Worm (Caenorhabditis elegans) whole organism, young adult: ENCODE measurements around the gene D1044.4.

Source experiments
- C06A6.2 ChIP-seq: fragments of 200-800 bp; sonication (Bioruptor generic); conservative IDR thresholded peaks from 2 replicates; pipeline ENCODE4 v1.3.6; 2022; ENCODE audit warnings: missing genetic modification characterization, missing compliant biosample characterization
- C17E4.6 ChIP-seq: fragments of 200-800 bp; sonication (Bioruptor generic); IDR thresholded peaks from 2 replicates; pipeline ENCODE4 v1.3.6; 2022; ENCODE audit warnings: missing genetic modification reagents, missing genetic modification characterization, missing compliant biosample characterization
- F52B5.7 ChIP-seq: sonication (generic microtip); optimal IDR thresholded peaks from 2 replicates; lab custom pipeline; 2016; ENCODE audit warnings: mild to moderate bottlenecking, missing genetic modification characterization, missing compliant biosample characterization
- F57C9.4 ChIP-seq: sonication (generic microtip); optimal IDR thresholded peaks from 2 replicates; lab custom pipeline; 2017; ENCODE audit warnings: mild to moderate bottlenecking, missing genetic modification characterization, missing compliant biosample characterization
- T26A5.8 ChIP-seq: sonication (generic microtip); optimal IDR thresholded peaks from 2 replicates; lab custom pipeline; 2016; ENCODE audit warnings: missing genetic modification characterization, missing compliant biosample characterization
- ama-1 ChIP-seq, 3 experiments: fragments of 150-350 bp in 1 of 3; sonication (generic microtip) in 2 of 3; optimal IDR thresholded peaks; 2 replicates each; lab custom pipeline; 2014 to 2018; ENCODE audit warnings: missing biosample characterization in 2 of 3, missing genetic modification characterization in 2 of 3, missing genetic modification reagents in 2 of 3
- athp-1 ChIP-seq: sonication (generic microtip); optimal IDR thresholded peaks from 2 replicates; lab custom pipeline; 2017; ENCODE audit warnings: mild to moderate bottlenecking, missing genetic modification characterization, missing compliant biosample characterization
- bed-2 ChIP-seq: fragments of 200-800 bp; sonication (Bioruptor generic); IDR thresholded peaks from 2 replicates; pipeline ENCODE4 v1.3.6; 2022; ENCODE audit warnings: missing genetic modification reagents, missing genetic modification characterization, missing compliant biosample characterization
- cebp-1 ChIP-seq, 2 experiments: fragments of 200-800 bp in 1 of 2; sonication (Bioruptor generic) in 1 of 2; sonication (generic microtip) in 1 of 2; IDR thresholded peaks in 1 of 2; optimal IDR thresholded peaks in 1 of 2; 2 replicates each; pipeline versions ENCODE4 v1.3.6 to Lab custom; 2017 to 2022; ENCODE audit warnings: missing compliant biosample characterization in 2 of 2, missing genetic modification characterization in 2 of 2, mild to moderate bottlenecking in 1 of 2, missing genetic modification reagents in 1 of 2, moderate library complexity in 1 of 2
- ceh-100 ChIP-seq: fragments of 200-800 bp; sonication (Bioruptor generic); IDR thresholded peaks from 2 replicates; pipeline ENCODE4 v1.3.6; 2022; ENCODE audit warnings: missing genetic modification reagents, missing genetic modification characterization, missing compliant biosample characterization
- ceh-58 ChIP-seq: fragments of 200-800 bp; sonication (Bioruptor generic); IDR thresholded peaks from 2 replicates; pipeline ENCODE4 v1.3.6; 2022; ENCODE audit warnings: missing genetic modification characterization, missing compliant biosample characterization
- chd-7 ChIP-seq: sonication (generic microtip); optimal IDR thresholded peaks from 2 replicates; lab custom pipeline; 2016; ENCODE audit warnings: mild to moderate bottlenecking, missing genetic modification characterization, moderate library complexity, missing compliant biosample characterization
- gei-17 ChIP-seq: fragments of 200-800 bp; sonication (Bioruptor generic); optimal IDR thresholded peaks from 2 replicates; lab custom pipeline; 2018; ENCODE audit warnings: mild to moderate bottlenecking, missing genetic modification characterization, missing compliant biosample characterization
- hlh-12 ChIP-seq: sonication (generic microtip); optimal IDR thresholded peaks from 2 replicates; lab custom pipeline; 2016; ENCODE audit warnings: missing genetic modification characterization, missing compliant biosample characterization
- lin-26 ChIP-seq: fragments of 200-800 bp; sonication (Bioruptor generic); IDR thresholded peaks from 2 replicates; pipeline ENCODE4 v1.3.6; 2022; ENCODE audit warnings: missing genetic modification reagents, missing genetic modification characterization, missing compliant biosample characterization
- lin-54 ChIP-seq: fragments of 200-800 bp; sonication (Bioruptor generic); optimal IDR thresholded peaks from 2 replicates; lab custom pipeline; 2018; ENCODE audit warnings: mild to moderate bottlenecking, missing genetic modification characterization, missing compliant biosample characterization
- lir-1 ChIP-seq: fragments of 200-800 bp; sonication (Bioruptor generic); conservative IDR thresholded peaks from 2 replicates; pipeline ENCODE4 v1.3.6; 2022; ENCODE audit warnings: missing genetic modification reagents, missing genetic modification characterization, missing compliant biosample characterization
- lsl-1 ChIP-seq: fragments of 200-800 bp; sonication (Bioruptor generic); optimal IDR thresholded peaks from 2 replicates; lab custom pipeline; 2018; ENCODE audit warnings: mild to moderate bottlenecking, missing genetic modification characterization, moderate library complexity, missing compliant biosample characterization
- madf-3 ChIP-seq: fragments of 200-800 bp; sonication (Bioruptor generic); IDR thresholded peaks from 2 replicates; pipeline ENCODE4 v1.3.6; 2022; ENCODE audit warnings: missing genetic modification reagents, missing genetic modification characterization, missing compliant biosample characterization
- mcd-1 ChIP-seq: fragments of 200-800 bp; sonication (Bioruptor generic); IDR thresholded peaks from 2 replicates; pipeline ENCODE4 v1.3.6; 2022; ENCODE audit warnings: missing genetic modification reagents, missing genetic modification characterization, missing compliant biosample characterization
- nhr-80 ChIP-seq: sonication (generic microtip); optimal IDR thresholded peaks from 2 replicates; lab custom pipeline; 2016; ENCODE audit warnings: missing genetic modification characterization, missing compliant biosample characterization
- nhr-90 ChIP-seq: sonication (generic microtip); optimal IDR thresholded peaks from 2 replicates; lab custom pipeline; 2016; ENCODE audit warnings: missing genotype, mild to moderate bottlenecking, missing genetic modification characterization, missing compliant biosample characterization
- repo-1 ChIP-seq: sonication (generic microtip); optimal IDR thresholded peaks from 2 replicates; lab custom pipeline; 2017; ENCODE audit warnings: mild to moderate bottlenecking, missing genetic modification characterization, missing compliant biosample characterization
- sdz-38 ChIP-seq: sonication (generic microtip); optimal IDR thresholded peaks from 2 replicates; lab custom pipeline; 2016; ENCODE audit warnings: missing genotype, missing genetic modification characterization, missing compliant biosample characterization
- snpc-3.4 ChIP-seq: sonication (generic microtip); optimal IDR thresholded peaks from 2 replicates; lab custom pipeline; 2017; ENCODE audit warnings: missing genetic modification characterization, mild to moderate bottlenecking, missing compliant biosample characterization, antibody characterized with exemption, moderate library complexity, missing genotype, missing genetic modification reagents
- tbp1 ChIP-seq: fragments of 200-800 bp; sonication (Bioruptor generic); optimal IDR thresholded peaks from 2 replicates; lab custom pipeline; 2018; ENCODE audit warnings: mild to moderate bottlenecking, missing genetic modification characterization, missing compliant biosample characterization
- tlf-1 ChIP-seq: fragments of 200-800 bp; sonication (Bioruptor generic); optimal IDR thresholded peaks from 2 replicates; lab custom pipeline; 2018; ENCODE audit warnings: mild to moderate bottlenecking, missing genetic modification characterization, missing compliant biosample characterization
- unc-130 ChIP-seq: sonication (generic microtip); optimal IDR thresholded peaks from 2 replicates; lab custom pipeline; 2016; ENCODE audit warnings: missing genetic modification reagents, missing genetic modification characterization, missing compliant biosample characterization
- unc-62 ChIP-seq: fragments of 150-350 bp; optimal IDR thresholded peaks from 2 replicates; lab custom pipeline; 2014; ENCODE audit warnings: missing biosample characterization, missing genetic modification reagents, missing genetic modification characterization
- xnd-1 ChIP-seq: sonication (generic microtip); optimal IDR thresholded peaks from 2 replicates; lab custom pipeline; 2016; ENCODE audit warnings: missing genotype, missing genetic modification reagents, missing genetic modification characterization, missing compliant biosample characterization
- ztf-26 ChIP-seq: sonication (generic microtip); optimal IDR thresholded peaks from 2 replicates; lab custom pipeline; 2017; ENCODE audit warnings: missing genetic modification characterization, missing compliant biosample characterization
- ztf-6 ChIP-seq: fragments of 200-800 bp; sonication (Bioruptor generic); IDR thresholded peaks from 2 replicates; pipeline ENCODE4 v1.3.6; 2022; ENCODE audit warnings: missing genetic modification reagents, missing genetic modification characterization, missing compliant biosample characterization

The D1044.4 gene

DNA sequence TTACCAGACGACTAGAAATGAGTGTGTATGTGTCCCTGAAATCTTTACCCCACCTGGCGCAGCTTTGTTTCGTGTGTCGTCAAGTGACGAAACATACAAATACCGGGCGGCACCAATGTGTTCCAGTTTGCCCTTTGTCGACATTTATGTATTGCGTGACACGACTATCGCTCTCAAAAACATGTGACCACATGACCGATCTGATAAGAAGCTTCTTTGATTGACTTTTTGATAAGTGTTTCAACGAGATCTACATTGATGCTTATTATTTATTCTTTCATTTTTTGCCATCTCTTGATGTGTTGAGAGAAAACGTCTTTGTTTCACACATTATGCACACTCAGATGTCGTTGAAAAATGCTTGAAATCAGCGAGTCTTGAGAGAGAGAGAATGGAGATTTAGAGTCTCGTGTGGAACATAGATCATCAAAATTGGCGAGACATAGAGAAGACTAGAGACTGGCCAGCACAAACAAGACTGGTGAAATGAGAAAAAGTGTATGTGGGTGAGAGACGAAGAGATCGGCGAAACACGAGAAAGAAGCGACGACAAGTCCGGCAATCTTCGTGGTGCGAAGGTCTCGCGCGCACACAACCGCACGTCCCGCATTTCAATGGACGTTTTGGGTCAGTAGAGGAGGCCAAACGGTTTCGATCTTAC is 18.8 kb downstream of the D1044.4 start (continued):
- TF ChIP-seq bed-2, result no peak
- TF ChIP-seq ceh-58 (GFP tag; lab: Robert Waterston, UW), result no peak
- TF ChIP-seq, all 124 proteins: peak for 25

DNA sequence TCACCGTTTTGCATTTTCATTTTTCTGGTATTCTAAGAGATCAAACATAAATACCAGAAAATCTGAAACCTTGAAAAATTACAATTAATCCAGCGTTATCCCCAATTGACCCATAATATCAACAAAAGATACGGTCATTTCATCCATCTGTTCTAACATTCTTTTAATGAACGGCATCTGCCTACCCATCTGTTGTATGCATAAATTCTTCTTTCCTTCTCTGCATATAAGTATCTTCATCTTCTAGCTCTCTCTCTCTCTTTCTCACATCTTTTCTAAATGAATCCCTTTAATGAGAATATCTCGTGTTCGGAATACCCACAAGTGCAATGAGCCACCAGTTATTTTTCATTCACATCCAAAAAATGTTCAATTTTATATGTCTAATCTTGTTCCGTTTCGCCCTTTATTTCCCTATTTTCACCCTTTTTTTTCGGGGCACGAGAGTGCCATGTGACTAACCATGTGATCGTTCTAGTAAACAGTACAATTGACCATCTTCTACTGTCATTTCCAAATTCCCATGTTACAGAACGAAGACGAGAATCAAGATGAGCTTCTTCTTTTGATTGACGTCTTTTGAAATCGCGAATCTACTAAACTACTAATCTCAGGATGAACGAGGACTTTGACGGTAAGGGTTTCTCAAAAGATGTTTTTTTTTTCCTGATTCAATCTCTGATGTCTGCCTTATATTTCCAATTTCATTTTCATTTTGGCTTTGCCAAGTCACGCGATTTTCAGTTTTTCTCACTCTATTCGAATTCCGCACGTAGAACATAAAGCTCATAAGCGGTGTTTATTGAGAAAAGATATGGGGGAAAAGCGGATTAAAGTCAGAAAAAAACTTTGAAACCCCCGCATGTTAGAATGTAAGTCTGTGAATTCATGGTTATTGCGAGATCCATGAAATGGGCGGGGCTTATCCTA is 20.2 kb downstream of the D1044.4 start, which contains the start of gene R02F2.1:
R02F2.1 (plus strand) TSS at position 528 of the 930 bp plus-strand sequence.
- TF ChIP-seq C06A6.2 (GFP tag; lab: Robert Waterston, UW) (no peak), nhr-90 (no peak), ztf-26 (tag; lab: Kevin White, UChicago) (peak; percentile 39), repo-1 (tag; lab: Kevin White, UChicago) (no peak), nhr-80 (peak; percentile 18), lir-1 (no peak), unc-130 (GFP tag; lab: Kevin White, UChicago) (no peak), tbp1 (peak; percentile 25), madf-3 (GFP tag; lab: Robert Waterston, UW) (0 out of 2 replicates have a peak, but pooled peaks have one; percentile 23), ama-1 (optimal IDR thresholded peaks at IDR 0.05; lab: Kevin White, UChicago) (peak; percentile 62), ama-1 (GFP tag; optimal IDR thresholded peaks at IDR 0.05; lab: Kevin White, UChicago) (no peak), T26A5.8 (tag; lab: Kevin White, UChicago) (no peak), cebp-1 (GFP tag; IDR thresholded peaks at IDR 0.05; lab: Robert Waterston, UW) (0 out of 2 replicates have a peak, but pooled peaks have one; percentile 26), cebp-1 (tag; optimal IDR thresholded peaks at IDR 0.05; lab: Kevin White, UChicago) (peak; percentile 67), gei-17 (peak; percentile 30), tlf-1 (GFP tag; lab: Kevin White, UChicago) (peak; percentile 45), lin-26 (GFP tag; lab: Robert Waterston, UW) (peak; percentile 66; the same call in 1 of the 2 replicates), xnd-1 (tag; lab: Kevin White, UChicago) (no peak)

DNA sequence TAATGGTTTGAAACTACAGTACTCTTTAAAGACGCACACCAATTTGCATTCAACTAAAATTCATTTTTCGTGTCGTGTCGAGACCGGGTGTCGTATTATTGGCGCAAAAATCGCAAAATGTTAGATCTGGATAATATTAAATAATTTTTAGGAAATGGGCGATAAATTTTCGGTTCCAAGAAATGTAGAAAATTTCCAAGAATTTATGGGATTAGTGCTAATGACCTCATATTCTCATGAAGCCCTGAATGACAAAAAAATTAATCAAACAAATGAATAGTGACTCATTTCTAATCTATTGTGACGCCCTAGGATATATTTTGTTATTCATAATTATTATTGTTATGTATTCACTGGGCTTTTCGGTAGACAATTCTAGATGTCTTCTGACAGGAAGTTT is 21.1 kb downstream of the D1044.4 start:
- TF ChIP-seq athp-1 (no peak), F57C9.4 (no peak), lin-54 (no peak), repo-1 (tag; lab: Kevin White, UChicago) (no peak), chd-7 (tag; lab: Kevin White, UChicago) (no peak), sdz-38 (no peak), hlh-12 (tag; lab: Kevin White, UChicago) (no peak), unc-62 (no peak), mcd-1 (GFP tag; lab: Robert Waterston, UW) (no peak), C17E4.6 (GFP tag; lab: Robert Waterston, UW) (no peak), F52B5.7 (tag; lab: Kevin White, UChicago) (no peak), lsl-1 (GFP tag; lab: Kevin White, UChicago) (no peak), ceh-100 (GFP tag; lab: Robert Waterston, UW) (no peak), snpc-3.4 (no peak), lin-26 (GFP tag; lab: Robert Waterston, UW) (no peak), ztf-6 (no peak), nhr-80 (no peak)

DNA sequence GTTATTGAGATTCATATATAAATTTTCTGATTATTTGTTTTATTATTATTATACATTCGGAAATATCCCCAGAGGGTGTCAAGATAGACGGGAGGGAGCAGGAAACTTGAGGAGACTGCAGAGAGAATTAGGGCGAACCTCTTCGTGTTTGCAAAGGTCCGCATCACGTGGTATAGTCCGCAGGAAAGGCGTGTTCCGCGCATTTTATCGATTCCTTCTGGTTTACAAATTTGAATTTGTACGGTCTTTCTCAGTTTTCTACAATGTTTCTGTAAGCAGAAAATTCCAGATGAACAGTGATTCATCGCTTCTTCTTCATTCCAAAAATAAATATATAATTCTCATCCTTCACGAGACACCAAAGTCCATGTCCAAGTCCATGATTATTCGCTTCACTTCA is 21.9 kb downstream of the D1044.4 start:
- TF ChIP-seq F57C9.4, result no peak
- TF ChIP-seq, all 124 proteins: peak for 0
